Worm (Caenorhabditis elegans) whole organism, midembryonic: ENCODE results near the gene comt-5.

ENCODE experiments used
- T22C8.4 ChIP-seq: fragments of 200-800 bp; sonication (Bioruptor generic); IDR thresholded peaks from 2 replicates; pipeline ENCODE4 v1.3.6; 2022; ENCODE audit warnings: missing genetic modification characterization, missing compliant biosample characterization
- cog-1 ChIP-seq: sonication (generic microtip); optimal IDR thresholded peaks from 2 replicates; lab custom pipeline; 2016; ENCODE audit warnings: missing genetic modification characterization, missing compliant biosample characterization
- flt-1 ChIP-seq: fragments of 200-800 bp; sonication (Bioruptor generic); IDR thresholded peaks from 2 replicates; pipeline ENCODE4 v1.3.6; 2022; ENCODE audit warnings: missing genetic modification characterization, missing compliant biosample characterization
- klf-2 ChIP-seq: fragments of 200-800 bp; sonication (Bioruptor generic); conservative IDR thresholded peaks from 2 replicates; pipeline ENCODE4 v1.3.6; 2022; ENCODE audit warnings: missing genetic modification reagents, missing genetic modification characterization, missing compliant biosample characterization
- med-1 ChIP-seq: sonication (generic microtip); optimal IDR thresholded peaks from 2 replicates; lab custom pipeline; 2017; ENCODE audit warnings: missing genetic modification characterization, mild to moderate bottlenecking, missing compliant biosample characterization, antibody characterized with exemption, missing genetic modification reagents; ENCODE audit not compliant: insufficient read depth
- ref-1 ChIP-seq: fragments of 200-800 bp; sonication (Bioruptor generic); conservative IDR thresholded peaks from 2 replicates; pipeline ENCODE4 v1.3.6; 2022; ENCODE audit warnings: missing genetic modification reagents, missing genetic modification characterization, missing compliant biosample characterization
- tab-1 ChIP-seq: fragments of 200-800 bp; sonication (Bioruptor generic); IDR thresholded peaks from 2 replicates; pipeline ENCODE4 v1.3.6; 2022; ENCODE audit warnings: missing genetic modification characterization, missing compliant biosample characterization
- ztf-23 ChIP-seq: fragments of 200-800 bp; sonication (Bioruptor generic); IDR thresholded peaks from 2 replicates; pipeline ENCODE4 v1.3.6; 2022; ENCODE audit warnings: missing genetic modification reagents, missing genetic modification characterization, missing compliant biosample characterization
- ztf-29 ChIP-seq: fragments of 200-800 bp; sonication (Bioruptor generic); IDR thresholded peaks from 2 replicates; pipeline ENCODE4 v1.3.6; 2022; ENCODE audit warnings: missing genetic modification reagents, missing genetic modification characterization, missing compliant biosample characterization

Gene comt-5

DNA sequence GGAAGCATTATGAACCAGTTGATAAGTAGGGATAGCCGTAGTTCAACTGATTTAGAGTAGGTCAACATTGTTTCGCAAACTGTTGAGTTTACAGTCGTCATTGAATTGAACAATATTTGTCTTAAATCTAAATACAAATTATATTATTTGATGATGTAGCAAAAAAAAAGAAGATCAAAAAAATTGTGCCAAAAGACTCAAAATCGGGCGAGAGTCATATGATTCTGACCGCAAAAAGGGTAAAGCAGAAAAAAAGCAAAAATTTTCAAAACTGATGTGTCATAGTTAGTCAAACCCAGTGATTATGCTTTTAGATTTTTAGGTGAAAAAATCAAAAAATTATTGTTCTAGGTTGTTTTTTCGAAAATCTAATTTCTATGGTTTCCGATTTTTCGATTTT is 25.6 kb downstream of the comt-5 start, which contains the start of gene srab-13:
srab-13 (minus strand) TSS at position 101 of the 400 bp plus-strand sequence.
- TF ChIP-seq tab-1 (GFP tag; lab: Robert Waterston, UW): no peak
- no peak for TF ChIP-seq flt-1 (GFP tag; lab: Robert Waterston, UW)
- TF ChIP-seq ref-1 (GFP tag; lab: Robert Waterston, UW): no peak
- no peak for TF ChIP-seq T22C8.4 (GFP tag; lab: Robert Waterston, UW)
- TF ChIP-seq med-1 (GFP tag; lab: Kevin White, UChicago): no peak
- TF ChIP-seq cog-1 (tag; lab: Kevin White, UChicago): no peak
- TF ChIP-seq ztf-23 (GFP tag; lab: Robert Waterston, UW): no peak

DNA sequence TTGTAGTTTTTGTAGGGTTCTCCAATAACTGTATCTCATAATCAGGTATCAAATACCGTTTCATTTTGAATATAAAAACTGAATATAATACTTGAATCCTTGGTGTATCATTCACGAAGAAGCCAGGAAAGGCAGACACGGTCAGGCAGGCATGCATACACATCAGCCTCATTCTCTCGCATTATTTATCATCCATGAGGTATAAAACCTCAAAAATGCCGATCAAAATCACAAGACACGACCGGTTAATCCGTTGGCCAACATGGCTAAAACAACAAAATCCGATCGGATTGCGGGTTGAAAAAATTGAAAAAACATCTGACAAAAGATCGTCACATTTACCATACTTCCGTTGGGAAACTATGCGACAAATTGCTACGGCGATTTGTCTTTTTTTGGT is 31.0 kb downstream of the comt-5 start, which contains the start of gene F59A7.5:
F59A7.5 (plus strand) TSS at position 301 of the 400 bp plus-strand sequence.
- TF ChIP-seq ref-1 (GFP tag; lab: Robert Waterston, UW): no peak

DNA sequence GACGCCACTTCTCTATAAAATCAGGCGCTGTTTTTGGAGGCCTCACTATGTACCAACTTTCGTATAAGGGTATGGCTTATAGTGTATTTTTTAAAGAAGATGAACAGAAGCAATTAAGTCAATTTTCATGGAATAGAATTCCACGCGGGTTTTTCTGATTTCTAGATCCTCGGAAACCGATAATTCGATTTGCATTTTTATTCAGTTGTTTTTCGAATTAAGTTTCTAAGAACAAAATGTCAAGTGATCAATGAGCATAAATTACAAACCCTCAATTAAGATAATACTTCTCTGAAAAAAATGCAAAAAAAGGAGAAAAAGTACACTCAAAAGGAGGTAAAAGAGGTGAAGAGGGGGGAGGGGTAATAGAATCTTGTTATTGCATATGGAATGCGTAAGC is 32.1 kb downstream of the comt-5 start:
- TF ChIP-seq ztf-23 (GFP tag; lab: Robert Waterston, UW): no peak
- no peak for TF ChIP-seq cog-1 (tag; lab: Kevin White, UChicago)
- no peak for TF ChIP-seq ztf-29 (GFP tag; lab: Robert Waterston, UW)
- no peak for TF ChIP-seq med-1 (GFP tag; lab: Kevin White, UChicago)
- TF ChIP-seq ref-1 (GFP tag; lab: Robert Waterston, UW): no peak
- TF ChIP-seq klf-2 (GFP tag; lab: Robert Waterston, UW): no peak
- no peak for TF ChIP-seq tab-1 (GFP tag; lab: Robert Waterston, UW)
- TF ChIP-seq flt-1 (GFP tag; lab: Robert Waterston, UW): no peak
- no peak for TF ChIP-seq T22C8.4 (GFP tag; lab: Robert Waterston, UW)

DNA sequence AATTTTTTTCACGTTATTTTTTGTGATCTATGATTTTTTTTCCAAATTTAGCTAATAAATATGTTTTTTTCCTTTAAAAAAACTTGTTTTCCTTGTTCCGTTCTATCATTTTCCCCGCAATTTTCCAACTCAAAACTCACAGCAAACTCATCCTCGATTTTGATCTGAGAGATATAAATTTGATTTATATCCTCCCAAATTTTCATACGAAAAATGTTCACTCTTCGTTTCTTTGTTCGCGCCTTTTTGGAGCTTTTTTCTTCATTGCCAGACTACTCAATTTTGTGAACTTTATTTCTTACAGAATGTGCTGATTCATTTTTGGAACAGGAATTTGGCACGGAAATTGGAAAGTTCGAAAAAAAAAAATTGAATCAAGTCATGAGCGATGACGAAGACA is 34.7 kb downstream of the comt-5 start, which contains the start of gene F59A7.14:
F59A7.14 (plus strand) TSS at position 301 of the 400 bp plus-strand sequence.
- TF ChIP-seq T22C8.4 (GFP tag; lab: Robert Waterston, UW) (no peak), tab-1 (GFP tag; lab: Robert Waterston, UW) (no peak), klf-2 (GFP tag; lab: Robert Waterston, UW) (no peak), ztf-29 (GFP tag; lab: Robert Waterston, UW) (no peak), med-1 (GFP tag; lab: Kevin White, UChicago) (no peak), ztf-23 (GFP tag; lab: Robert Waterston, UW) (no peak), flt-1 (GFP tag; lab: Robert Waterston, UW) (no peak), cog-1 (tag; lab: Kevin White, UChicago) (no peak), ref-1 (GFP tag; lab: Robert Waterston, UW) (no peak)

DNA sequence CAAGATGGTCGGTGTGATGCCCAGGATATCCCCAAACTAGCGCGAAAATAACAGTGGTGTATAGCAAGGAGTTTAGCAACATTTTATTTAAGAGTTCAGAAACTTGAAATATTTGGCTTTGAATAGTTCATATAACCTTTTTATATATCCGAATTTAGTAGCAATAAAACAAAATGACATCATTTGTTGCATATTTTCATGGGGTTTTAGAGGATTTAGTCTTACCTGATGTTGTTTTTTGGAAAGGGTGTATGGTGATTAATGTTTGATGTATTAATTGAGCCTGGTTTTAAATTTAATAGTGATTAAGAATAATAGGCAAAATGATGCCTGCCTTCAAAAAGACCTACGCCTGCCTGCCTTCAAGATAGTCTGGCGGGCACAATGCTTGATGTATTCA is 37.0 kb downstream of the comt-5 start, which contains the start of gene F59A7.2:
F59A7.2 (minus strand) TSS at position 101 of the 400 bp plus-strand sequence.
- TF ChIP-seq ztf-29 (GFP tag; lab: Robert Waterston, UW) (no peak), cog-1 (tag; lab: Kevin White, UChicago) (no peak), klf-2 (GFP tag; lab: Robert Waterston, UW) (no peak), T22C8.4 (GFP tag; lab: Robert Waterston, UW) (no peak), ztf-23 (GFP tag; lab: Robert Waterston, UW) (no peak), tab-1 (GFP tag; lab: Robert Waterston, UW) (no peak), ref-1 (GFP tag; lab: Robert Waterston, UW) (no peak), med-1 (GFP tag; lab: Kevin White, UChicago) (no peak), flt-1 (GFP tag; lab: Robert Waterston, UW) (no peak)

DNA sequence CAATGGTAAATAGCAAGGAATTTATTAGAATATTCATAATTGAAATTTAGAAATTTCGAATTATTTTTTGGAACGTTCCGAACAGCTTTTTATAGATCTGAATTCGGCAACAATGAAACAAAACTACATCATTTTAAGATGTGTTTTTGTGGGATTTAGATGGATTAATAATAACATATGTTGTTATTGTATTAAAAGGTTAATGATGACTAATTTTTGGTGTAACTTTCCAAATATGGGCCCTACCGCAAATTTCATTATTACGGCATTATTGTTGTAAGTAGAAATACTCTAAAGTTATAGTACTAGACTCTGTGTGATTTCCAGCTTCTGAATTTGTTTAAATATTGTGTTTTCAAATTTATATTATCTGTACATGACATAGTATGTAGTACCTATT is 39.6 kb downstream of the comt-5 start, which contains the start of gene F59A7.11:
F59A7.11 (minus strand) TSS at position 101 of the 400 bp plus-strand sequence.
- TF ChIP-seq flt-1 (GFP tag; lab: Robert Waterston, UW) (no peak), med-1 (GFP tag; lab: Kevin White, UChicago) (no peak), tab-1 (GFP tag; lab: Robert Waterston, UW) (no peak), T22C8.4 (GFP tag; lab: Robert Waterston, UW) (no peak), klf-2 (GFP tag; lab: Robert Waterston, UW) (no peak), cog-1 (tag; lab: Kevin White, UChicago) (no peak), ztf-29 (GFP tag; lab: Robert Waterston, UW) (no peak), ztf-23 (GFP tag; lab: Robert Waterston, UW) (no peak), ref-1 (GFP tag; lab: Robert Waterston, UW) (no peak)

DNA sequence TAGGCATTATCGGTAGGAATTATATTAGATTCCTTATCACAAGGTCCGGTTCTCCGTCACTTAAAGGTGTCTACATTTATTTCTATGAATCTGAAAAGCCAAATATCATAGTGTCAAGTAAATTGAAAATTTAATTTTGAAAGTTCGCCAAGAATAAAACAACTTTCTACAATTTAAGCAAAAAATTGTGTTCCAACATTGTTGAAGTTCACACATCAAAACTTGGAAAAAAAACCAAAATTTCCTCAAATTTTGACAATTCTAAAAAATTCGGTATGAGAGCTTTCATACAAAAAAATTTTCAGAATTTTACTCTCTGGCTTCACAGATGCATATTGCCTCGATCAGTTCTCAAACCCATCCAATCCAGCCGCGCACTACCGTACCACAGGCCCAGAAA is 41.6 kb downstream of the comt-5 start, which contains the start of gene F59A7.7:
F59A7.7 (plus strand) TSS at position 301 of the 400 bp plus-strand sequence.
- TF ChIP-seq klf-2 (GFP tag; lab: Robert Waterston, UW) (no peak), ref-1 (GFP tag; lab: Robert Waterston, UW) (no peak), med-1 (GFP tag; lab: Kevin White, UChicago) (no peak), tab-1 (GFP tag; lab: Robert Waterston, UW) (no peak), T22C8.4 (GFP tag; lab: Robert Waterston, UW) (no peak), ztf-29 (GFP tag; lab: Robert Waterston, UW) (no peak), cog-1 (tag; lab: Kevin White, UChicago) (no peak), ztf-23 (GFP tag; lab: Robert Waterston, UW) (no peak), flt-1 (GFP tag; lab: Robert Waterston, UW) (no peak)

DNA sequence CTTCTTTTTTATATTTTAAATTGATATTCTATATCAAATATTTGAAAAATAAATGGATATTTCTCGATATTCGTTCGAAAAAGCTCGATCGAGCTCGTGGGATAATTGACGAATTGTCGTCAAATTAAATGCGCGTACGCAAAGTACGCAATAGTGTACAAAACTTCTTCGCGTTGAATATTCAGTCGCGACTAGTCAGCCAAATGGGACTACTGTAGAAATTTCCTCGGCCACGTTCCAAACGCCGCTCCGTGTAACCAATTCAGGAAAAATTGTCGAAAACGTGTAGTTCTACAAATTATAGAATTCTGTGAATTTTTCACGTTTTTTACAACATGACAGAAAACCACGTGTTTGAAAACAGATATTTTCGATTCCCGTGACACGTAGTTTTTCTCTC is 45.0 kb downstream of the comt-5 start:
- TF ChIP-seq ref-1 (GFP tag; lab: Robert Waterston, UW): no peak
- TF ChIP-seq ztf-23 (GFP tag; lab: Robert Waterston, UW): no peak
- TF ChIP-seq flt-1 (GFP tag; lab: Robert Waterston, UW): no peak
- TF ChIP-seq klf-2 (GFP tag; lab: Robert Waterston, UW): no peak
- TF ChIP-seq T22C8.4 (GFP tag; lab: Robert Waterston, UW): no peak
- TF ChIP-seq ztf-29 (GFP tag; lab: Robert Waterston, UW): no peak
- no peak for TF ChIP-seq med-1 (GFP tag; lab: Kevin White, UChicago)
- TF ChIP-seq cog-1 (tag; lab: Kevin White, UChicago): no peak
- no peak for TF ChIP-seq tab-1 (GFP tag; lab: Robert Waterston, UW)

DNA sequence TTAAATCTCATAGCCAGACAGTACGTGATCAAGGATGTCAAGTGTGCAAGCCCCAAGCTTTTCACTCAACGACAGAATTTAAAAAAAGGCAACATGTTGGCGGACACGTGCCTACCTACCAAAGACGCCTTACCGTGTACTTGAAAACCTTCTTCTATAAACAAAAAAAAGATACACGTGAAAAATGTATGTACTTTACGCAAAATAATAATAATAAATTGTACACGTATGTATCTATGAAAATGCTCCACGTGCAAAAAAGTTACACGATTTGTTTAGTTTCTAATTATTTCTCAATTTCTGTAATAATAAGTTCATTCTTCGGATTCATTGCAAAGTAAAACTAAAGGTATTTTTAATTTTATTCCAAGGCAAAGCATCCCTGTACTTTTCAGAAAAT is 48.8 kb downstream of the comt-5 start, which contains the start of gene cysl-4:
cysl-4 (plus strand) TSS at position 301 of the 400 bp plus-strand sequence.
- TF ChIP-seq tab-1 (GFP tag; lab: Robert Waterston, UW): no peak
- TF ChIP-seq med-1 (GFP tag; lab: Kevin White, UChicago): no peak
- TF ChIP-seq ztf-29 (GFP tag; lab: Robert Waterston, UW): no peak
- no peak for TF ChIP-seq ztf-23 (GFP tag; lab: Robert Waterston, UW)
- no peak for TF ChIP-seq flt-1 (GFP tag; lab: Robert Waterston, UW)
- TF ChIP-seq klf-2 (GFP tag; lab: Robert Waterston, UW): no peak
- TF ChIP-seq cog-1 (tag; lab: Kevin White, UChicago): no peak
- no peak for TF ChIP-seq ref-1 (GFP tag; lab: Robert Waterston, UW)
- TF ChIP-seq T22C8.4 (GFP tag; lab: Robert Waterston, UW): no peak
